Worm (Caenorhabditis elegans) whole organism, L2 larva: Measurements from ENCODE around the gene Y43E12A.2.
"Not testable (repeated sequence)": the region's sequence is repeated elsewhere in the genome, so short reads cannot be mapped to it uniquely, and the experiment has no call there.

Experiments
- C34F6.9 ChIP-seq: fragments of 150-350 bp; optimal IDR thresholded peaks from 2 replicates; lab custom pipeline; 2014; ENCODE audit warnings: missing biosample characterization, missing genetic modification characterization
- F13H6.1 ChIP-seq: sonication (generic microtip); optimal IDR thresholded peaks from 2 replicates; lab custom pipeline; 2016; ENCODE audit warnings: missing genetic modification characterization, missing compliant biosample characterization
- R02D3.7 ChIP-seq: fragments of 150-350 bp; optimal IDR thresholded peaks from 2 replicates; lab custom pipeline; 2014; ENCODE audit warnings: missing biosample characterization, missing genetic modification characterization
- Y55F3AM.14 ChIP-seq: fragments of 200-800 bp; sonication (Bioruptor generic); optimal IDR thresholded peaks from 2 replicates; lab custom pipeline; 2018; ENCODE audit warnings: mild to moderate bottlenecking, missing genetic modification characterization, missing compliant biosample characterization
- ZK546.5 ChIP-seq: sonication (generic microtip); optimal IDR thresholded peaks from 2 replicates; lab custom pipeline; 2017; ENCODE audit warnings: missing biosample characterization, missing genetic modification characterization
- alr-1 ChIP-seq: fragments of 150-350 bp; optimal IDR thresholded peaks from 2 replicates; lab custom pipeline; 2014; ENCODE audit warnings: missing biosample characterization, missing genetic modification characterization
- aly-2 ChIP-seq: fragments of 150-350 bp; optimal IDR thresholded peaks from 2 replicates; lab custom pipeline; 2014; ENCODE audit warnings: missing biosample characterization, missing genetic modification characterization
- ama-1 ChIP-seq: fragments of 150-350 bp; optimal IDR thresholded peaks from 2 replicates; lab custom pipeline; 2018; ENCODE audit warnings: inconsistent platforms
- blmp-1 ChIP-seq: sonication (generic microtip); optimal IDR thresholded peaks from 2 replicates; lab custom pipeline; 2017; ENCODE audit warnings: missing genetic modification characterization, mild to moderate bottlenecking, missing compliant biosample characterization, antibody characterized with exemption, moderate library complexity; ENCODE audit not compliant: insufficient read depth
- ceh-16 ChIP-seq: fragments of 150-350 bp; optimal IDR thresholded peaks from 2 replicates; lab custom pipeline; 2014; ENCODE audit warnings: missing biosample characterization, missing genetic modification characterization
- ceh-82 ChIP-seq: fragments of 150-350 bp; optimal IDR thresholded peaks from 2 replicates; lab custom pipeline; 2014; ENCODE audit warnings: missing biosample characterization, missing genetic modification characterization
- crh-2 ChIP-seq: sonication (generic microtip); optimal IDR thresholded peaks from 2 replicates; lab custom pipeline; 2017; ENCODE audit warnings: missing biosample characterization, missing genetic modification characterization
- dmd-4 ChIP-seq: sonication (generic microtip); optimal IDR thresholded peaks from 2 replicates; lab custom pipeline; 2017; ENCODE audit warnings: missing biosample characterization, missing genetic modification characterization
- fos-1 ChIP-seq: fragments of 150-350 bp; optimal IDR thresholded peaks from 2 replicates; lab custom pipeline; 2014; ENCODE audit warnings: missing biosample characterization, missing genetic modification characterization
- gmeb-1 ChIP-seq: fragments of 150-350 bp; optimal IDR thresholded peaks from 2 replicates; lab custom pipeline; 2014; ENCODE audit warnings: missing biosample characterization, missing genetic modification characterization
- lin-11 ChIP-seq: fragments of 150-350 bp; sonication (generic microtip); optimal IDR thresholded peaks from 2 replicates; lab custom pipeline; 2014; ENCODE audit warnings: missing biosample characterization, missing genetic modification characterization, inconsistent platforms, mixed read lengths
- lin-13 ChIP-seq: fragments of 150-350 bp; optimal IDR thresholded peaks from 2 replicates; lab custom pipeline; 2014; ENCODE audit warnings: missing biosample characterization, missing genetic modification reagents, missing genetic modification characterization
- lin-39 ChIP-seq: fragments of 150-350 bp; optimal IDR thresholded peaks from 2 replicates; lab custom pipeline; 2014; ENCODE audit warnings: missing biosample characterization, missing genetic modification reagents, missing genetic modification characterization
- lsy-2 ChIP-seq, 2 experiments: fragments of 150-350 bp in 1 of 2; sonication (generic microtip) in 1 of 2; optimal IDR thresholded peaks; 2 replicates each; lab custom pipeline; 2014 to 2017; ENCODE audit warnings: missing biosample characterization in 2 of 2, missing genetic modification characterization in 2 of 2
- mab-5 ChIP-seq: fragments of 150-350 bp; optimal IDR thresholded peaks from 2 replicates; lab custom pipeline; 2014; ENCODE audit warnings: missing biosample characterization, missing genetic modification characterization
- mdl-1 ChIP-seq, 2 experiments: fragments of 150-350 bp in 1 of 2; sonication (generic microtip) in 1 of 2; optimal IDR thresholded peaks; 2 replicates each; lab custom pipeline; 2017; ENCODE audit warnings: missing biosample characterization in 2 of 2, missing genetic modification characterization in 2 of 2
- nhr-10 ChIP-seq: sonication (generic microtip); optimal IDR thresholded peaks from 2 replicates; lab custom pipeline; 2017; ENCODE audit warnings: missing biosample characterization, missing genetic modification characterization
- nhr-11 ChIP-seq: fragments of 150-350 bp; optimal IDR thresholded peaks from 2 replicates; lab custom pipeline; 2014; ENCODE audit warnings: missing biosample characterization, missing genetic modification characterization
- nhr-12 ChIP-seq: fragments of 150-350 bp; optimal IDR thresholded peaks from 2 replicates; lab custom pipeline; 2014; ENCODE audit warnings: missing biosample characterization, missing genetic modification characterization
- nhr-129 ChIP-seq: fragments of 150-350 bp; optimal IDR thresholded peaks from 2 replicates; lab custom pipeline; 2014; ENCODE audit warnings: missing biosample characterization, missing genetic modification characterization
- nhr-21 ChIP-seq: fragments of 150-350 bp; optimal IDR thresholded peaks from 2 replicates; lab custom pipeline; 2014; ENCODE audit warnings: missing biosample characterization, missing genetic modification characterization
- nhr-23 ChIP-seq: fragments of 150-350 bp; optimal IDR thresholded peaks from 2 replicates; lab custom pipeline; 2014; ENCODE audit warnings: missing biosample characterization, missing genetic modification reagents, missing genetic modification characterization
- skn-1 ChIP-seq: sonication (generic microtip); optimal IDR thresholded peaks from 2 replicates; lab custom pipeline; 2017; ENCODE audit warnings: missing biosample characterization, missing genetic modification characterization
- sma-9 ChIP-seq, 2 experiments: fragments of 150-350 bp in 1 of 2; sonication (generic microtip) in 1 of 2; optimal IDR thresholded peaks; 2 replicates each; lab custom pipeline; 2014 to 2016; ENCODE audit warnings: missing genetic modification characterization in 2 of 2, mild to moderate bottlenecking in 1 of 2, missing biosample characterization in 1 of 2, missing compliant biosample characterization in 1 of 2, missing genetic modification reagents in 1 of 2, moderate library complexity in 1 of 2
- snpc-4 ChIP-seq: fragments of 150-350 bp; optimal IDR thresholded peaks from 2 replicates; lab custom pipeline; 2014; ENCODE audit warnings: missing biosample characterization, missing genetic modification characterization
- unc-39 ChIP-seq: fragments of 150-350 bp; optimal IDR thresholded peaks from 2 replicates; lab custom pipeline; 2014; ENCODE audit warnings: missing biosample characterization, missing genetic modification characterization
- unc-62 ChIP-seq: fragments of 150-350 bp; optimal IDR thresholded peaks from 2 replicates; lab custom pipeline; 2014; ENCODE audit warnings: missing biosample characterization, missing genetic modification reagents, missing genetic modification characterization
- zag-1 ChIP-seq: fragments of 150-350 bp; optimal IDR thresholded peaks from 2 replicates; lab custom pipeline; 2014; ENCODE audit warnings: missing biosample characterization, missing genetic modification characterization
- ztf-11 ChIP-seq: sonication (generic microtip); optimal IDR thresholded peaks from 2 replicates; lab custom pipeline; 2017; ENCODE audit warnings: missing biosample characterization, missing genetic modification characterization

The Y43E12A.2 gene

ce11 chrIV:10950363-10951214, 31.3 kb upstream of the Y43E12A.2 start:
- TF ChIP-seq ceh-16 (no peak), nhr-23 (peak; percentile 72), fos-1 (tag; lab: Kevin White, UChicago) (no peak), unc-39 (tag; lab: Kevin White, UChicago) (no peak)

ce11 chrIV:10951997-10952396, 29.9 kb upstream of the Y43E12A.2 start, which contains the start of gene Y69E1A.3:
TSS of gene Y69E1A.3 (plus strand) at chrIV:10952297.
- TF ChIP-seq lin-11 (tag; lab: Kevin White, UChicago) (no peak), alr-1 (tag; lab: Kevin White, UChicago) (no peak), snpc-4 (tag; lab: Kevin White, UChicago) (no peak), zag-1 (no peak), gmeb-1 (tag; lab: Kevin White, UChicago) (no peak), crh-2 (no peak), skn-1 (tag; lab: Kevin White, UChicago) (no peak), nhr-10 (no peak), sma-9 (GFP tag; optimal IDR thresholded peaks at IDR 0.05; lab: Kevin White, UChicago) (no peak), sma-9 (tag; optimal IDR thresholded peaks at IDR 0.05; lab: Kevin White, UChicago) (no peak), ceh-82 (tag; lab: Kevin White, UChicago) (no peak), nhr-129 (tag; lab: Kevin White, UChicago) (no peak), lin-13 (GFP tag; lab: Kevin White, UChicago) (no peak), R02D3.7 (no peak), C34F6.9 (no peak), mab-5 (tag; lab: Kevin White, UChicago) (no peak), nhr-12 (no peak)

- not testable (repeated sequence) for TF ChIP-seq snpc-4, aly-2, blmp-1 (tag; lab: Kevin White, UChicago)
Observed at ce11 chrIV:10954955-10955354, 26.9 kb upstream of the Y43E12A.2 start, which contains the start of gene Y69E1A.4. TSS of gene Y69E1A.4 (plus strand) at chrIV:10955255.

ce11 chrIV:10957583-10958229, 24.2 kb upstream of the Y43E12A.2 start, which contains the start of gene Y69E1A.5:
TSS of gene Y69E1A.5 (minus strand) at chrIV:10957655.
- TF ChIP-seq lin-11 (tag; lab: Kevin White, UChicago): no peak
- no peak for TF ChIP-seq nhr-21 (tag; lab: Kevin White, UChicago)
- no peak for TF ChIP-seq nhr-10
- no peak for TF ChIP-seq dmd-4
- TF ChIP-seq R02D3.7: no peak
- peak; percentile 59 for TF ChIP-seq F13H6.1 (tag; lab: Kevin White, UChicago)
- TF ChIP-seq ama-1 (lab: Kevin White, UChicago): no peak
- peak; percentile 45 for TF ChIP-seq sma-9 (GFP tag; optimal IDR thresholded peaks at IDR 0.05; lab: Kevin White, UChicago)
- TF ChIP-seq sma-9 (tag; optimal IDR thresholded peaks at IDR 0.05; lab: Kevin White, UChicago): no peak
- TF ChIP-seq alr-1 (tag; lab: Kevin White, UChicago): no peak

ce11 chrIV:10958230-10958588, 23.7 kb upstream of the Y43E12A.2 start, which contains the start of gene sri-19:
TSS of gene sri-19 (plus strand) at chrIV:10958372.
- TF ChIP-seq ZK546.5 (no peak), gmeb-1 (tag; lab: Kevin White, UChicago) (no peak), lsy-2 (tag; optimal IDR thresholded peaks at IDR 0.05; lab: Kevin White, UChicago) (no peak), snpc-4 (tag; lab: Kevin White, UChicago) (no peak), crh-2 (no peak), sma-9 (GFP tag; optimal IDR thresholded peaks at IDR 0.05; lab: Kevin White, UChicago) (no peak), sma-9 (tag; optimal IDR thresholded peaks at IDR 0.05; lab: Kevin White, UChicago) (no peak), lin-39 (tag; lab: Kevin White, UChicago) (no peak), nhr-11 (tag; lab: Kevin White, UChicago) (no peak), ceh-82 (tag; lab: Kevin White, UChicago) (no peak), unc-39 (tag; lab: Kevin White, UChicago) (no peak), lin-13 (GFP tag; lab: Kevin White, UChicago) (no peak), zag-1 (no peak), unc-62 (GFP tag; lab: Kevin White, UChicago) (no peak), Y55F3AM.14 (GFP tag; lab: Kevin White, UChicago) (no peak), C34F6.9 (no peak), lin-11 (tag; lab: Kevin White, UChicago) (no peak), ztf-11 (no peak), alr-1 (tag; lab: Kevin White, UChicago) (no peak), nhr-21 (tag; lab: Kevin White, UChicago) (no peak), mdl-1 (tag; optimal IDR thresholded peaks at IDR 0.05; lab: Kevin White, UChicago) (no peak)
